Fruit fly (Drosophila melanogaster) whole organism, pupa: ENCODE data around the gene dpr9.

Source experiments
- CG12605 ChIP-seq: fragments of 200-800 bp; sonication (Bioruptor generic); IDR thresholded peaks from 2 replicates; pipeline ENCODE4 v1.3.6; 2022; ENCODE audit warnings: missing biosample characterization, missing genetic modification characterization
- CG32121 ChIP-seq: fragments of 200-800 bp; sonication (Bioruptor generic); IDR thresholded peaks from 2 replicates; pipeline ENCODE4 v1.3.6; 2022; ENCODE audit warnings: missing biosample characterization, missing genetic modification characterization
- CG8301 ChIP-seq: fragments of 200-800 bp; sonication (Bioruptor generic); optimal IDR thresholded peaks from 2 replicates; lab custom pipeline; 2018; ENCODE audit warnings: missing biosample characterization, mild to moderate bottlenecking, missing genetic modification characterization
- CG9948 ChIP-seq: fragments of 200-800 bp; sonication (Bioruptor generic); optimal IDR thresholded peaks from 2 replicates; lab custom pipeline; 2018; ENCODE audit warnings: missing biosample characterization, mild to moderate bottlenecking, missing genetic modification characterization, moderate library complexity
- EcR ChIP-seq: fragments of 200-800 bp; sonication (Bioruptor generic); optimal IDR thresholded peaks from 3 replicates; lab custom pipeline; 2019; ENCODE audit warnings: missing biosample characterization, missing genetic modification characterization, mild to moderate bottlenecking, moderate library complexity, missing genetic modification reagents
- Pif1A ChIP-seq: fragments of 200-800 bp; sonication (Bioruptor generic); optimal IDR thresholded peaks from 3 replicates; lab custom pipeline; 2016; ENCODE audit warnings: missing biosample characterization, missing genetic modification characterization
- fd96Ca ChIP-seq: fragments of 200-800 bp; sonication (Bioruptor generic); IDR thresholded peaks from 3 replicates; pipeline ENCODE4 v1.3.6; 2022; ENCODE audit warnings: missing biosample characterization, missing genetic modification characterization
- gl ChIP-seq: fragments of 200-800 bp; sonication (Bioruptor generic); optimal IDR thresholded peaks from 2 replicates; lab custom pipeline; 2018; ENCODE audit warnings: missing biosample characterization, mild to moderate bottlenecking, missing genetic modification characterization

dm6 chr3R:15117765-15118164, 40.8 kb upstream of the dpr9 start:
- TF ChIP-seq fd96Ca (GFP tag; lab: Robert Waterston, UW), result no peak
- no peak for TF ChIP-seq CG32121 (GFP tag; lab: Robert Waterston, UW)
- no peak for TF ChIP-seq CG9948 (tag; lab: Kevin White, UChicago)
- TF ChIP-seq gl, result no peak
- TF ChIP-seq Pif1A (GFP tag; lab: Kevin White, UChicago), result no peak
- TF ChIP-seq CG8301 (tag; lab: Kevin White, UChicago), result no peak
- no peak for TF ChIP-seq EcR (GFP tag; lab: Kevin White, UChicago)
- TF ChIP-seq CG12605 (GFP tag; lab: Robert Waterston, UW), result no peak
